Fruit fly (Drosophila melanogaster): ENCODE measurements around the gene GatC.

Gene GatC

DNA sequence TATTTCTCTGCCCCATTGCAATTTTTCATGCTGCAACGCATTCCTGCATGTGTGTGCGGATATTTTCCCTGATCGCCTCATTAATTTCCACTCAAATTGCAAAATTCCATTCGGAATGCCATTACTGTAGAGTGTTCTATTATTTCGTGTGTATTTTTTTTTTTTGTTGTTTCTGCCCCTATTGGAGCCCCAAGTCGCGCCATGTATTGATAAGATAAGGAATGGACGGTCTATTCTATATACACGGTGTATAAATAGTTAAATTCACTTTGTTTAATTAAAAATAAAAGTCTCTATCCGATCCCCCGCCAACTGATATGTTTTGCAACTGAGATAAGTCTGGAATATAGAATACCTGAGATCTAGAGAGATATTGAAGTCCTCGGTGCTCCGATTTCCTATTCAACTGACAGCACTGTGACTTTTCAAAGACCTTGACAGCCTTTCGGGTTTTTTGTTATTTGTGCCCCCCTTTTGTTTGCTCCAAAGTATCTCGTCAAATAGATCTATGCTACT is 48.5 kb upstream of the GatC start:
- TF ChIP-seq Rel (GFP tag; optimal IDR thresholded peaks at IDR 0.05) (no peak), Rel (tag; optimal IDR thresholded peaks at IDR 0.05) (peak; percentile 34), CrebA (GFP tag; optimal IDR thresholded peaks at IDR 0.05; ENCODE audit: borderline replicate concordance) (no peak)

DNA sequence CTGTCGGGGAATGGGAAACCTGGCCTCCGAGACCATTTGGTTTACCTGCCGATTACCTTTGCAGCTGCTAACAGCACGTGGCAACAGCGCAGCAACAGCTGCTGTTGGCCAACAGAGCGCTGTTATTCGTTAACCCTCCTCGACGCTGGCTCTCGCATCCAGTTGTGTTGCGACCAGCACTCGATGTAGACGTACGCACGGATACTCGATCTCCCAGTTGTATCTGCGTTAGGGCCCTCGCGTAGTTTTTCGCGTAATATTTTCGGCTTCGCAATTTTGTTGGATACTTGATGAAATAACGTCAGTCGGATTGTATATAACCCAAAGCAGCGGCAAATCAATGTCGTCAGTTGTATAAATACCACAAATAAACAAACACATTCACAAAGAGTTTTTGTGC is 45.9 kb upstream of the GatC start:
- TF ChIP-seq br (GFP tag; optimal IDR thresholded peaks at IDR 0.05) (peak; percentile 14), usp (GFP tag; optimal IDR thresholded peaks at IDR 0.05) (no peak), sage (GFP tag; optimal IDR thresholded peaks at IDR 0.05) (no peak), Dif (GFP tag; optimal IDR thresholded peaks at IDR 0.05; ENCODE audit: partially characterized antibody) (peak; percentile 34), Dfd (GFP tag; optimal IDR thresholded peaks at IDR 0.05) (no peak), Hr83 (GFP tag; optimal IDR thresholded peaks at IDR 0.05; ENCODE audit: poor library complexity, severe bottlenecking) (peak; percentile 80), tai (GFP tag; optimal IDR thresholded peaks at IDR 0.05) (peak; percentile 22), CrebA (GFP tag; optimal IDR thresholded peaks at IDR 0.05; ENCODE audit: borderline replicate concordance) (no peak), foxo (GFP tag; optimal IDR thresholded peaks at IDR 0.05) (no peak), Rel (GFP tag; optimal IDR thresholded peaks at IDR 0.05) (no peak), Rel (tag; optimal IDR thresholded peaks at IDR 0.05) (peak; percentile 19), h (GFP tag; optimal IDR thresholded peaks at IDR 0.05) (peak; percentile 62), rgr (GFP tag; optimal IDR thresholded peaks at IDR 0.05) (peak; percentile 3)

DNA sequence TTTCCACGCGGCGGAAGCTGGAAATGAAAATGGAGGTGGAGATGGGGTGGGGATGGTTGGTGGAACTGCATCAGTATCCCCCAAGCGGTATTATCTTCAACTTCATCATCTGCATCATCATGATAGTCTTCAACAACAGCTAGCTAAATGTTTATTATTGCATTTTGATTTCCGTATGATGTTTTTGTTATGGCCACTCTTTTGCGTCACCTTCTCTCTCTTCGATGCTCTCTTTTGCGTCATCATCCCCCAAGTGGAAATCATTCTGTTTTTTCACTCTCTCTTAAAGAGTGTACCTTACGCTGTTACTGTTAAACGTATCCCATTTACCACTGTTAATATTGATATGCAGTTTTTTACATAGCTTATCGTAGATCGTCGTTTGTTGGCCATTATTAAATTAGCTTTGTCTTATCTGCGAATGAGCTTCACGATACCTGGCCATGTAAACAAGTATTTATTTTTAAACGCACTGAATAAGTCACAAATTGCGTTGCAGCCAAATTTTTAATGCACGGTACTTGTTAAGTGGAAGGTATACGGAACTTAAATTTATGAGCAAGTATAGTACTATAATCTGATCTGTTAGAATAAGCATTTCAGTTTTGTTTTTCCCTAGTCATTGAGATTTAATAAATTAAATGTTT is 45.2 kb upstream of the GatC start:
- TF ChIP-seq woc (GFP tag; optimal IDR thresholded peaks at IDR 0.05) (no peak), sage (GFP tag; optimal IDR thresholded peaks at IDR 0.05) (peak; percentile 21), Hr83 (GFP tag; optimal IDR thresholded peaks at IDR 0.05; ENCODE audit: poor library complexity, severe bottlenecking) (no peak), CrebA (GFP tag; optimal IDR thresholded peaks at IDR 0.05; ENCODE audit: borderline replicate concordance) (no peak), CG32264 (GFP tag; optimal IDR thresholded peaks at IDR 0.05) (no peak), Vsx2 (GFP tag; optimal IDR thresholded peaks at IDR 0.05; ENCODE audit: partially characterized antibody) (peak; percentile 59), Dif (GFP tag; optimal IDR thresholded peaks at IDR 0.05; ENCODE audit: partially characterized antibody) (no peak), psq (GFP tag; optimal IDR thresholded peaks at IDR 0.05) (no peak), brk (GFP tag; optimal IDR thresholded peaks at IDR 0.05) (peak; percentile 55), dmrt93B (GFP tag; optimal IDR thresholded peaks at IDR 0.05) (no peak), ey (GFP tag; optimal IDR thresholded peaks at IDR 0.05) (no peak), Jra (GFP tag; optimal IDR thresholded peaks at IDR 0.05) (no peak), Rel (GFP tag; optimal IDR thresholded peaks at IDR 0.05) (no peak), Rel (tag; optimal IDR thresholded peaks at IDR 0.05) (no peak), Hr78 (GFP tag; optimal IDR thresholded peaks at IDR 0.05) (no peak), dl (GFP tag; optimal IDR thresholded peaks at IDR 0.05; ENCODE audit: insufficient read depth in 1 of 2, partially characterized antibody in 2 of 2) (no peak), fru (GFP tag; optimal IDR thresholded peaks at IDR 0.05) (no peak), Sp1 (GFP tag; optimal IDR thresholded peaks at IDR 0.05) (no peak), N (GFP tag; optimal IDR thresholded peaks at IDR 0.05) (no peak)

DNA sequence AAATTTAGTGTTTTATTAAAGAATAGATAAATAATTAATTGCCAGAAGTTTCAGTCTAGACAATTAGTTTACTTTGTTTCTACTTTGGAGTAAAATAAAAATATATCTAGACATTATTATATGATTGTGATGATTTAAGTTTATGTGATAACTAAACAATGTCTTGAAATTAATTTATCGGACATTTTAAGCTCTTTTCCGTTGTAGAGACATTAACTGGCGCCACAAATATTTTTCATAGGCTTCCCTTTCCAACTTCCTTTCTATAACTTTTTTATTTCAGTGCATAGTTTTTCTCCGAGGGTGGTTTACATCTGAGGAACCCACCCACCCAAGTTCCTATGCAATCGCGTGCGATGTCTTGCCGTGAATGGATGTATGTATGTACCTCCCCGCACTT is 43.8 kb upstream of the GatC start:
- TF ChIP-seq pan (optimal IDR thresholded peaks at IDR 0.05) (no peak), brk (GFP tag; optimal IDR thresholded peaks at IDR 0.05) (no peak), usp (GFP tag; optimal IDR thresholded peaks at IDR 0.05) (no peak)

DNA sequence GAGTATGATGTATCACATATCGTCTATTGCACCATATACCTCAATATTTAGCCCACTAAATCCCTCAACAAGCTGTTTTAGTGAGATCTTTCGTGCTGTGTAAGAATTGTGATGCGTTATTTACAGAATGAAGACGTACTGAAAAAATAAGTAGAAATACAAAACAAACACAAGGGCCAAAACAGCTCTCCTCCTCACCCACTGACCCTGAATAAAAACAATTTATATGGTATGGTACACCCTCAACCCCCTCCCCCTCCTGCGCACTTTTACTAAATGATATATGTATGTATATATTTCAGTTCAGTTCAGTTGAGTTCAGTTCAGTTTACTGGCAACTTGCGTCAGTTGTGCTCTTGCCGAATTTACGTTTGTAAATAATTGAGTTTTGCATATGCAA is 40.2 kb upstream of the GatC start:
- TF ChIP-seq sage (GFP tag; optimal IDR thresholded peaks at IDR 0.05) (no peak), CG32264 (GFP tag; optimal IDR thresholded peaks at IDR 0.05) (no peak), Mio (GFP tag; optimal IDR thresholded peaks at IDR 0.05) (no peak), dsf (GFP tag; optimal IDR thresholded peaks at IDR 0.05; ENCODE audit: borderline replicate concordance) (no peak), rgr (GFP tag; optimal IDR thresholded peaks at IDR 0.05) (no peak), woc (GFP tag; optimal IDR thresholded peaks at IDR 0.05) (no peak), pan (optimal IDR thresholded peaks at IDR 0.05) (no peak), Myc (optimal IDR thresholded peaks at IDR 0.05) (no peak), sv (GFP tag; optimal IDR thresholded peaks at IDR 0.05) (no peak), tai (GFP tag; optimal IDR thresholded peaks at IDR 0.05) (no peak), foxo (GFP tag; optimal IDR thresholded peaks at IDR 0.05) (no peak), jim (GFP tag; optimal IDR thresholded peaks at IDR 0.05) (no peak), usp (GFP tag; optimal IDR thresholded peaks at IDR 0.05) (no peak)
